Worm (Caenorhabditis elegans) whole organism, mixed stage, embryonic: ENCODE results near the gene C31B8.7.

ENCODE experiments used
- M03D4.4 ChIP-seq: sonication (generic microtip); optimal IDR thresholded peaks from 2 replicates; lab custom pipeline; 2017; ENCODE audit warnings: mild to moderate bottlenecking, missing genetic modification characterization, missing compliant biosample characterization
- blmp-1 ChIP-seq: fragments of 150-350 bp; optimal IDR thresholded peaks from 2 replicates; lab custom pipeline; 2014; ENCODE audit warnings: missing biosample characterization, missing genetic modification characterization
- ceh-39 ChIP-seq: fragments of 150-350 bp; optimal IDR thresholded peaks from 2 replicates; lab custom pipeline; 2014; ENCODE audit warnings: missing biosample characterization, missing genetic modification characterization
- ceh-83 ChIP-seq: fragments of 200-800 bp; sonication (Bioruptor generic); optimal IDR thresholded peaks from 2 replicates; lab custom pipeline; 2018; ENCODE audit warnings: mild to moderate bottlenecking, missing genetic modification characterization, missing compliant biosample characterization
- ces-1 ChIP-seq: fragments of 150-350 bp; optimal IDR thresholded peaks from 2 replicates; lab custom pipeline; 2014; ENCODE audit warnings: missing biosample characterization, missing genetic modification reagents, missing genetic modification characterization
- cnd-1 ChIP-seq: fragments of 200-800 bp; sonication (Bioruptor generic); optimal IDR thresholded peaks from 2 replicates; lab custom pipeline; 2018; ENCODE audit warnings: mild to moderate bottlenecking, missing genetic modification characterization, missing compliant biosample characterization
- elt-1 ChIP-seq: sonication (generic microtip); optimal IDR thresholded peaks from 2 replicates; lab custom pipeline; 2017; ENCODE audit warnings: missing genetic modification characterization, mild to moderate bottlenecking, missing compliant biosample characterization, antibody characterized with exemption, moderate library complexity, borderline replicate concordance; ENCODE audit not compliant: insufficient read depth
- elt-3 ChIP-seq: fragments of 150-350 bp; optimal IDR thresholded peaks from 2 replicates; lab custom pipeline; 2014; ENCODE audit warnings: missing biosample characterization, missing genetic modification characterization
- flh-1 ChIP-seq: fragments of 200-800 bp; sonication (Bioruptor generic); optimal IDR thresholded peaks from 2 replicates; lab custom pipeline; 2018; ENCODE audit warnings: mild to moderate bottlenecking, missing genetic modification characterization, moderate library complexity, missing compliant biosample characterization
- ham-2 ChIP-seq: fragments of 200-800 bp; sonication (Bioruptor generic); optimal IDR thresholded peaks from 2 replicates; lab custom pipeline; 2018; ENCODE audit warnings: mild to moderate bottlenecking, missing genetic modification characterization, missing compliant biosample characterization
- hlh-1 ChIP-seq: fragments of 150-350 bp; optimal IDR thresholded peaks from 2 replicates; lab custom pipeline; 2014; ENCODE audit warnings: missing biosample characterization, missing genetic modification reagents, missing genetic modification characterization
- lin-13 ChIP-seq: fragments of 150-350 bp; optimal IDR thresholded peaks from 2 replicates; lab custom pipeline; 2014; ENCODE audit warnings: missing biosample characterization, missing genetic modification characterization
- lin-32 ChIP-seq: fragments of 200-800 bp; sonication (Bioruptor generic); optimal IDR thresholded peaks from 2 replicates; lab custom pipeline; 2018; ENCODE audit warnings: mild to moderate bottlenecking, missing genetic modification characterization, missing compliant biosample characterization
- lsy-2 ChIP-seq: fragments of 150-350 bp; optimal IDR thresholded peaks from 2 replicates; lab custom pipeline; 2014; ENCODE audit warnings: missing biosample characterization, missing genetic modification characterization
- mab-5 ChIP-seq: fragments of 150-350 bp; optimal IDR thresholded peaks from 2 replicates; lab custom pipeline; 2014; ENCODE audit warnings: missing biosample characterization, missing genetic modification characterization
- mep-1 ChIP-seq: fragments of 150-350 bp; optimal IDR thresholded peaks from 2 replicates; lab custom pipeline; 2017; ENCODE audit warnings: missing biosample characterization, missing genetic modification reagents, missing genetic modification characterization, inconsistent platforms
- mls-2 ChIP-seq: sonication (generic microtip); optimal IDR thresholded peaks from 2 replicates; lab custom pipeline; 2016; ENCODE audit warnings: mild to moderate bottlenecking, missing genetic modification characterization, moderate library complexity, missing compliant biosample characterization
- nhr-12 ChIP-seq: fragments of 150-350 bp; optimal IDR thresholded peaks from 2 replicates; lab custom pipeline; 2014; ENCODE audit warnings: missing biosample characterization, missing genetic modification characterization
- nhr-237 ChIP-seq: fragments of 150-350 bp; optimal IDR thresholded peaks from 2 replicates; lab custom pipeline; 2014; ENCODE audit warnings: missing biosample characterization, missing genetic modification characterization
- nhr-28 ChIP-seq: fragments of 150-350 bp; optimal IDR thresholded peaks from 2 replicates; lab custom pipeline; 2014; ENCODE audit warnings: missing biosample characterization, missing genetic modification characterization
- nhr-76 ChIP-seq: sonication (generic microtip); optimal IDR thresholded peaks from 2 replicates; lab custom pipeline; 2017; ENCODE audit warnings: missing biosample characterization, missing genetic modification characterization
- pha-4 ChIP-seq: fragments of 150-350 bp; optimal IDR thresholded peaks from 2 replicates; lab custom pipeline; 2018; ENCODE audit warnings: missing biosample characterization, missing genetic modification reagents, missing genetic modification characterization
- sem-2 ChIP-seq: fragments of 200-800 bp; sonication (Bioruptor generic); optimal IDR thresholded peaks from 2 replicates; lab custom pipeline; 2018; ENCODE audit warnings: mild to moderate bottlenecking, missing genetic modification characterization, missing compliant biosample characterization
- snpc-4 ChIP-seq: fragments of 150-350 bp; optimal IDR thresholded peaks from 2 replicates; lab custom pipeline; 2014; ENCODE audit warnings: missing biosample characterization, missing genetic modification characterization
- sptf-1 ChIP-seq: sonication (generic microtip); optimal IDR thresholded peaks from 2 replicates; lab custom pipeline; 2017; ENCODE audit warnings: mild to moderate bottlenecking, missing genetic modification characterization, moderate library complexity, missing compliant biosample characterization
- tbx-8 ChIP-seq: fragments of 200-800 bp; sonication (Bioruptor generic); optimal IDR thresholded peaks from 2 replicates; lab custom pipeline; 2018; ENCODE audit warnings: mild to moderate bottlenecking, missing genetic modification characterization, moderate library complexity, missing compliant biosample characterization
- unc-120 ChIP-seq: sonication (generic microtip); optimal IDR thresholded peaks from 2 replicates; lab custom pipeline; 2017; ENCODE audit warnings: missing genetic modification characterization, missing compliant biosample characterization; ENCODE audit not compliant: poor library complexity, severe bottlenecking
- ztf-11 ChIP-seq: fragments of 150-350 bp; optimal IDR thresholded peaks from 2 replicates; lab custom pipeline; 2014; ENCODE audit warnings: missing biosample characterization, missing genetic modification characterization

Gene C31B8.7

ce11 chrV:2922594-2922993 lies 19.5 kb upstream of the C31B8.7 start, which contains the start of gene srh-38:
Gene srh-38, minus strand, starts transcription at chrV:2922694.
- no peak for TF ChIP-seq sptf-1
- TF ChIP-seq ceh-39: no peak
- no peak for TF ChIP-seq lin-13 (tag; lab: Kevin White, UChicago)
- no peak for TF ChIP-seq lin-32 (GFP tag; lab: Kevin White, UChicago)
- TF ChIP-seq ceh-83 (GFP tag; lab: Kevin White, UChicago): no peak
- TF ChIP-seq ztf-11 (tag; lab: Kevin White, UChicago): no peak
- TF ChIP-seq hlh-1: no peak
- TF ChIP-seq cnd-1: no peak
- TF ChIP-seq ces-1: no peak
- no peak for TF ChIP-seq snpc-4 (tag; lab: Kevin White, UChicago)
- no peak for TF ChIP-seq elt-1 (tag; lab: Kevin White, UChicago)
- TF ChIP-seq tbx-8 (GFP tag; lab: Kevin White, UChicago): no peak
- TF ChIP-seq blmp-1: no peak
- TF ChIP-seq unc-120 (tag; lab: Kevin White, UChicago): no peak
- TF ChIP-seq nhr-28 (tag; lab: Kevin White, UChicago): no peak

ce11 chrV:2920125-2920524 lies 17.0 kb upstream of the C31B8.7 start:
- TF ChIP-seq nhr-237 (tag; lab: Kevin White, UChicago): no peak
- TF ChIP-seq flh-1 (GFP tag; lab: Kevin White, UChicago): no peak
- no peak for TF ChIP-seq mls-2
- no peak for TF ChIP-seq lsy-2 (tag; lab: Kevin White, UChicago)
- no peak for TF ChIP-seq ham-2 (GFP tag; lab: Kevin White, UChicago)
- TF ChIP-seq lin-13 (tag; lab: Kevin White, UChicago): no peak
- TF ChIP-seq ceh-39: no peak
- no peak for TF ChIP-seq elt-3 (tag; lab: Kevin White, UChicago)
- TF ChIP-seq nhr-12: no peak
- no peak for TF ChIP-seq hlh-1
- TF ChIP-seq mep-1 (tag; lab: Kevin White, UChicago): no peak

ce11 chrV:2913948-2914347 lies 10.8 kb upstream of the C31B8.7 start, which contains the start of gene srh-146:
Gene srh-146, plus strand, starts transcription at chrV:2914248.
- no peak for TF ChIP-seq lsy-2 (tag; lab: Kevin White, UChicago)
- TF ChIP-seq nhr-28 (tag; lab: Kevin White, UChicago): no peak
- TF ChIP-seq tbx-8 (GFP tag; lab: Kevin White, UChicago): no peak
- no peak for TF ChIP-seq ztf-11 (tag; lab: Kevin White, UChicago)
- TF ChIP-seq sptf-1: no peak
- no peak for TF ChIP-seq sem-2
- TF ChIP-seq nhr-76 (tag; lab: Kevin White, UChicago): no peak
- no peak for TF ChIP-seq ces-1

ce11 chrV:2912901-2913300 lies 9.8 kb upstream of the C31B8.7 start, which contains the start of gene C31B8.9:
Gene C31B8.9, minus strand, starts transcription at chrV:2913001.
- TF ChIP-seq tbx-8 (GFP tag; lab: Kevin White, UChicago): no peak
- TF ChIP-seq ceh-39: no peak
- TF ChIP-seq sem-2: no peak
- TF ChIP-seq M03D4.4: no peak
- no peak for TF ChIP-seq elt-3 (tag; lab: Kevin White, UChicago)
- TF ChIP-seq unc-120 (tag; lab: Kevin White, UChicago): no peak
- no peak for TF ChIP-seq mep-1 (tag; lab: Kevin White, UChicago)
- TF ChIP-seq nhr-28 (tag; lab: Kevin White, UChicago): no peak
- TF ChIP-seq lsy-2 (tag; lab: Kevin White, UChicago): no peak
- no peak for TF ChIP-seq nhr-12
- no peak for TF ChIP-seq nhr-237 (tag; lab: Kevin White, UChicago)
- no peak for TF ChIP-seq flh-1 (GFP tag; lab: Kevin White, UChicago)
- TF ChIP-seq ces-1: no peak

ce11 chrV:2909525-2909924 lies 6.4 kb upstream of the C31B8.7 start, which contains the start of gene zmp-3:
Gene zmp-3, minus strand, starts transcription at chrV:2909625.
- no peak for TF ChIP-seq ham-2 (GFP tag; lab: Kevin White, UChicago)
- TF ChIP-seq nhr-28 (tag; lab: Kevin White, UChicago): no peak
- no peak for TF ChIP-seq tbx-8 (GFP tag; lab: Kevin White, UChicago)
- TF ChIP-seq ces-1: no peak
- no peak for TF ChIP-seq hlh-1
- TF ChIP-seq pha-4: no peak
- no peak for TF ChIP-seq unc-120 (tag; lab: Kevin White, UChicago)
- no peak for TF ChIP-seq ztf-11 (tag; lab: Kevin White, UChicago)
- TF ChIP-seq nhr-12: no peak
- TF ChIP-seq flh-1 (GFP tag; lab: Kevin White, UChicago): no peak
- no peak for TF ChIP-seq nhr-237 (tag; lab: Kevin White, UChicago)
- no peak for TF ChIP-seq mab-5 (tag; lab: Kevin White, UChicago)
- no peak for TF ChIP-seq ceh-39
